Worm (Caenorhabditis elegans) whole organism, late embryonic: ENCODE data around the gene nspb-12.

Experiments used
- C38D4.7 ChIP-seq: fragments of 200-800 bp; sonication (Bioruptor generic); optimal IDR thresholded peaks from 2 replicates; lab custom pipeline; 2018; ENCODE audit warnings: mild to moderate bottlenecking, missing genetic modification characterization, moderate library complexity, missing compliant biosample characterization
- F13H6.1 ChIP-seq: sonication (generic microtip); optimal IDR thresholded peaks from 2 replicates; lab custom pipeline; 2016; ENCODE audit warnings: missing genetic modification characterization, missing compliant biosample characterization
- K02D7.2 ChIP-seq: sonication (generic microtip); optimal IDR thresholded peaks from 2 replicates; lab custom pipeline; 2017; ENCODE audit warnings: mild to moderate bottlenecking, missing genetic modification characterization, missing compliant biosample characterization
- K09A11.1 ChIP-seq: sonication (generic microtip); optimal IDR thresholded peaks from 2 replicates; lab custom pipeline; 2017; ENCODE audit warnings: antibody characterized with exemption, mild to moderate bottlenecking, missing genetic modification characterization, missing compliant biosample characterization; ENCODE audit not compliant: insufficient read depth
- T23F11.4 ChIP-seq: fragments of 200-800 bp; sonication (Bioruptor generic); optimal IDR thresholded peaks from 2 replicates; lab custom pipeline; 2018; ENCODE audit warnings: mild to moderate bottlenecking, missing genetic modification characterization, missing compliant biosample characterization
- Y22D7AL.16 ChIP-seq: sonication (generic microtip); optimal IDR thresholded peaks from 2 replicates; lab custom pipeline; 2016; ENCODE audit warnings: missing genetic modification characterization, missing compliant biosample characterization
- ama-1 ChIP-seq: fragments of 150-350 bp; optimal IDR thresholded peaks from 2 replicates; lab custom pipeline; 2014
- ceh-14 ChIP-seq: sonication (generic microtip); optimal IDR thresholded peaks from 2 replicates; lab custom pipeline; 2016; ENCODE audit warnings: missing genotype, missing genetic modification characterization, missing compliant biosample characterization
- ceh-18 ChIP-seq: sonication (generic microtip); optimal IDR thresholded peaks from 2 replicates; lab custom pipeline; 2016; ENCODE audit warnings: missing genetic modification characterization, missing compliant biosample characterization
- ceh-19 ChIP-seq: fragments of 200-800 bp; sonication (Bioruptor generic); optimal IDR thresholded peaks from 2 replicates; lab custom pipeline; 2018; ENCODE audit warnings: mild to moderate bottlenecking, missing genetic modification characterization, missing compliant biosample characterization
- ceh-2 ChIP-seq: sonication (generic microtip); optimal IDR thresholded peaks from 2 replicates; lab custom pipeline; 2016; ENCODE audit warnings: missing genotype, missing genetic modification characterization, missing compliant biosample characterization
- ceh-22 ChIP-seq: sonication (generic microtip); optimal IDR thresholded peaks from 2 replicates; lab custom pipeline; 2017; ENCODE audit warnings: missing biosample characterization, missing genetic modification characterization
- ceh-24 ChIP-seq: sonication (generic microtip); optimal IDR thresholded peaks from 2 replicates; lab custom pipeline; 2016; ENCODE audit warnings: mild to moderate bottlenecking, missing genetic modification characterization, missing compliant biosample characterization
- ceh-30 ChIP-seq: fragments of 150-350 bp; optimal IDR thresholded peaks from 2 replicates; lab custom pipeline; 2014; ENCODE audit warnings: missing biosample characterization, missing genetic modification characterization
- ceh-31 ChIP-seq: sonication (generic microtip); optimal IDR thresholded peaks from 2 replicates; lab custom pipeline; 2016; ENCODE audit warnings: missing genetic modification characterization, missing compliant biosample characterization
- ceh-34 ChIP-seq: sonication (generic microtip); optimal IDR thresholded peaks from 2 replicates; lab custom pipeline; 2016; ENCODE audit warnings: mild to moderate bottlenecking, missing genetic modification characterization, missing compliant biosample characterization
- ceh-45 ChIP-seq: fragments of 200-800 bp; sonication (Bioruptor generic); IDR thresholded peaks from 2 replicates; pipeline ENCODE4 v1.3.6; 2022; ENCODE audit warnings: missing genetic modification reagents, missing genetic modification characterization, missing compliant biosample characterization
- ceh-9 ChIP-seq: sonication (generic microtip); optimal IDR thresholded peaks from 2 replicates; lab custom pipeline; 2016; ENCODE audit warnings: mild to moderate bottlenecking, missing genetic modification characterization, inconsistent platforms, missing compliant biosample characterization
- che-1 ChIP-seq: sonication (generic microtip); optimal IDR thresholded peaks from 2 replicates; lab custom pipeline; 2016; ENCODE audit warnings: mild to moderate bottlenecking, missing genetic modification characterization, missing compliant biosample characterization
- dmd-4 ChIP-seq: sonication (generic microtip); optimal IDR thresholded peaks from 2 replicates; lab custom pipeline; 2016; ENCODE audit warnings: borderline replicate concordance, missing genetic modification characterization, missing compliant biosample characterization
- dve-1 ChIP-seq: sonication (generic microtip); optimal IDR thresholded peaks from 2 replicates; lab custom pipeline; 2017; ENCODE audit warnings: antibody characterized with exemption, mild to moderate bottlenecking, missing genetic modification characterization, missing compliant biosample characterization
- elt-2 ChIP-seq: sonication (generic microtip); optimal IDR thresholded peaks from 2 replicates; lab custom pipeline; 2016; ENCODE audit warnings: missing genetic modification reagents, missing genetic modification characterization, missing compliant biosample characterization
- elt-4 ChIP-seq: sonication (generic microtip); optimal IDR thresholded peaks from 2 replicates; lab custom pipeline; 2016; ENCODE audit warnings: missing genetic modification characterization, missing compliant biosample characterization
- eyg-1 ChIP-seq: sonication (generic microtip); optimal IDR thresholded peaks from 2 replicates; lab custom pipeline; 2016; ENCODE audit warnings: missing genotype, missing genetic modification characterization, missing compliant biosample characterization
- fkh-6 ChIP-seq: sonication (generic microtip); optimal IDR thresholded peaks from 2 replicates; lab custom pipeline; 2016; ENCODE audit warnings: missing genetic modification characterization, missing compliant biosample characterization
- hlh-13 ChIP-seq: fragments of 200-800 bp; sonication (Bioruptor generic); optimal IDR thresholded peaks from 2 replicates; lab custom pipeline; 2018; ENCODE audit warnings: mild to moderate bottlenecking, missing genetic modification characterization, missing compliant biosample characterization
- hlh-15 ChIP-seq: sonication (generic microtip); optimal IDR thresholded peaks from 2 replicates; lab custom pipeline; 2016; ENCODE audit warnings: missing genetic modification characterization, missing compliant biosample characterization
- hlh-30 ChIP-seq: sonication (generic microtip); optimal IDR thresholded peaks from 2 replicates; lab custom pipeline; 2017; ENCODE audit warnings: antibody characterized with exemption, missing genetic modification characterization, missing compliant biosample characterization; ENCODE audit not compliant: insufficient read depth
- hlh-6 ChIP-seq: sonication (generic microtip); optimal IDR thresholded peaks from 2 replicates; lab custom pipeline; 2016; ENCODE audit warnings: missing genotype, missing genetic modification characterization, missing compliant biosample characterization
- hlh-8 ChIP-seq: sonication (generic microtip); optimal IDR thresholded peaks from 2 replicates; lab custom pipeline; 2016; ENCODE audit warnings: missing genotype, missing genetic modification characterization, missing compliant biosample characterization
- lim-6 ChIP-seq: sonication (generic microtip); optimal IDR thresholded peaks from 2 replicates; lab custom pipeline; 2016; ENCODE audit warnings: missing genetic modification characterization, missing compliant biosample characterization
- lin-11 ChIP-seq: fragments of 200-800 bp; sonication (Bioruptor generic); optimal IDR thresholded peaks from 2 replicates; lab custom pipeline; 2018; ENCODE audit warnings: mild to moderate bottlenecking, missing genetic modification characterization, missing compliant biosample characterization
- madf-2 ChIP-seq: sonication (generic microtip); optimal IDR thresholded peaks from 2 replicates; lab custom pipeline; 2017; ENCODE audit warnings: missing genetic modification characterization, missing compliant biosample characterization
- nhr-11 ChIP-seq: fragments of 150-350 bp; optimal IDR thresholded peaks from 2 replicates; lab custom pipeline; 2014; ENCODE audit warnings: missing biosample characterization, missing genetic modification characterization
- nhr-232 ChIP-seq: sonication (generic microtip); optimal IDR thresholded peaks from 2 replicates; lab custom pipeline; 2016; ENCODE audit warnings: missing genetic modification characterization, missing compliant biosample characterization
- odd-2 ChIP-seq: sonication (generic microtip); optimal IDR thresholded peaks from 2 replicates; lab custom pipeline; 2017; ENCODE audit warnings: antibody characterized with exemption, mild to moderate bottlenecking, missing genetic modification characterization, missing compliant biosample characterization
- pag-3 ChIP-seq: sonication (generic microtip); optimal IDR thresholded peaks from 2 replicates; lab custom pipeline; 2016; ENCODE audit warnings: missing compliant biosample characterization, missing genetic modification characterization, borderline replicate concordance
- pat-9 ChIP-seq: fragments of 200-800 bp; sonication (Bioruptor generic); optimal IDR thresholded peaks from 2 replicates; lab custom pipeline; 2018; ENCODE audit warnings: mild to moderate bottlenecking, missing genetic modification characterization, moderate library complexity, missing compliant biosample characterization
- pha-2 ChIP-seq: sonication (generic microtip); optimal IDR thresholded peaks from 2 replicates; lab custom pipeline; 2017; ENCODE audit warnings: mild to moderate bottlenecking, missing genetic modification characterization, missing compliant biosample characterization
- pha-4 ChIP-seq: fragments of 150-350 bp; optimal IDR thresholded peaks from 2 replicates; lab custom pipeline; 2018; ENCODE audit warnings: missing biosample characterization, missing genetic modification reagents, missing genetic modification characterization
- pqm-1 ChIP-seq: sonication (generic microtip); optimal IDR thresholded peaks from 2 replicates; lab custom pipeline; 2016; ENCODE audit warnings: missing genetic modification characterization, missing compliant biosample characterization
- ref-2 ChIP-seq: sonication (generic microtip); optimal IDR thresholded peaks from 2 replicates; lab custom pipeline; 2016; ENCODE audit warnings: missing genetic modification characterization, missing compliant biosample characterization
- sdc-2 ChIP-seq: sonication (generic microtip); optimal IDR thresholded peaks from 2 replicates; lab custom pipeline; 2016; ENCODE audit warnings: missing genotype, missing genetic modification characterization, missing compliant biosample characterization
- sox-2 ChIP-seq: fragments of 200-800 bp; sonication (Bioruptor generic); IDR thresholded peaks from 2 replicates; pipeline ENCODE4 v1.3.6; 2022; ENCODE audit warnings: missing genetic modification reagents, missing genetic modification characterization, missing compliant biosample characterization
- sox-4 ChIP-seq: sonication (generic microtip); optimal IDR thresholded peaks from 2 replicates; lab custom pipeline; 2017; ENCODE audit warnings: mild to moderate bottlenecking, missing genetic modification characterization, inconsistent platforms, missing compliant biosample characterization
- ttx-3 ChIP-seq: sonication (generic microtip); optimal IDR thresholded peaks from 2 replicates; lab custom pipeline; 2016; ENCODE audit warnings: missing genetic modification reagents, missing genetic modification characterization, missing compliant biosample characterization
- unc-3 ChIP-seq, 2 experiments: fragments of 200-800 bp in 1 of 2; sonication (Bioruptor generic) in 1 of 2; sonication (generic microtip) in 1 of 2; conservative IDR thresholded peaks in 1 of 2; optimal IDR thresholded peaks in 1 of 2; 2 replicates each; pipeline versions ENCODE4 v1.3.6 to Lab custom; 2016 to 2022; ENCODE audit warnings: missing compliant biosample characterization in 2 of 2, missing genetic modification characterization in 2 of 2, missing genetic modification reagents in 1 of 2
- unc-42 ChIP-seq: sonication (generic microtip); optimal IDR thresholded peaks from 2 replicates; lab custom pipeline; 2016; ENCODE audit warnings: missing genotype, missing genetic modification characterization, missing compliant biosample characterization
- unc-55 ChIP-seq: sonication (generic microtip); optimal IDR thresholded peaks from 2 replicates; lab custom pipeline; 2017; ENCODE audit warnings: missing biosample characterization, missing genetic modification reagents, missing genetic modification characterization
- unc-86 ChIP-seq: sonication (generic microtip); optimal IDR thresholded peaks from 2 replicates; lab custom pipeline; 2016; ENCODE audit warnings: missing genetic modification characterization, missing compliant biosample characterization
- zip-5 ChIP-seq: sonication (generic microtip); optimal IDR thresholded peaks from 2 replicates; lab custom pipeline; 2016; ENCODE audit warnings: missing genetic modification characterization, missing compliant biosample characterization

nspb-12 gene

ce11 chrIII:5554884-5555500, 13.6 kb downstream of the nspb-12 start, which contains the start of the genes nmad-1 and hach-1:
Gene nmad-1 (minus strand): TSS chrIII:5554934.
Gene hach-1 (plus strand): TSS chrIII:5555450.
- peak; percentile 77 for TF ChIP-seq ceh-30 (tag; lab: Kevin White, UChicago)
- peak; percentile 93 for TF ChIP-seq unc-86
- TF ChIP-seq eyg-1 (tag; lab: Kevin White, UChicago), result peak; percentile 93
- TF ChIP-seq sox-4 (tag; lab: Kevin White, UChicago), result peak; percentile 95
- peak; percentile 84 for TF ChIP-seq fkh-6 (tag; lab: Kevin White, UChicago)
- peak; percentile 60; the same call in 1 of the 2 replicates for TF ChIP-seq sox-2
- TF ChIP-seq unc-42, result peak; percentile 98
- TF ChIP-seq hlh-8 (tag; lab: Kevin White, UChicago), result peak; percentile 92
- no peak for TF ChIP-seq dve-1 (tag; lab: Kevin White, UChicago)
- no peak for TF ChIP-seq ama-1
- peak; percentile 91 for TF ChIP-seq pha-2 (tag; lab: Kevin White, UChicago)
- no peak for TF ChIP-seq elt-4 (tag; lab: Kevin White, UChicago)
- TF ChIP-seq unc-55 (GFP tag; lab: Kevin White, UChicago), result no peak
- TF ChIP-seq ref-2 (tag; lab: Kevin White, UChicago), result peak; percentile 89
- peak; percentile 83 for TF ChIP-seq unc-3 (GFP tag; conservative IDR thresholded peaks at IDR 0.05; lab: Robert Waterston, UW)
- peak; percentile 87 for TF ChIP-seq unc-3 (tag; optimal IDR thresholded peaks at IDR 0.05; lab: Kevin White, UChicago)
- TF ChIP-seq hlh-15 (tag; lab: Kevin White, UChicago), result peak; percentile 85
- TF ChIP-seq hlh-6, result peak; percentile 82
- TF ChIP-seq C38D4.7 (GFP tag; lab: Kevin White, UChicago), result peak; percentile 89
- TF ChIP-seq lim-6, result peak; percentile 54
- peak; percentile 86 for TF ChIP-seq hlh-13
- no peak for TF ChIP-seq hlh-30
- TF ChIP-seq Y22D7AL.16 (tag; lab: Kevin White, UChicago), result peak; percentile 73
- peak; percentile 69 for TF ChIP-seq ceh-18 (tag; lab: Kevin White, UChicago)
- TF ChIP-seq che-1, result peak; percentile 89
- peak; percentile 56 for TF ChIP-seq dmd-4 (tag; lab: Kevin White, UChicago)
- TF ChIP-seq nhr-11 (tag; lab: Kevin White, UChicago), result no peak
- peak; percentile 93 for TF ChIP-seq F13H6.1 (tag; lab: Kevin White, UChicago)
- peak; percentile 68 for TF ChIP-seq sdc-2
- peak; percentile 90 for TF ChIP-seq odd-2
- peak; percentile 98 for TF ChIP-seq elt-2 (tag; lab: Kevin White, UChicago)
- peak; percentile 92 for TF ChIP-seq ceh-31
- TF ChIP-seq ceh-2 (tag; lab: Kevin White, UChicago), result peak; percentile 96
- peak; percentile 90 for TF ChIP-seq zip-5 (tag; lab: Kevin White, UChicago)
- TF ChIP-seq K02D7.2 (tag; lab: Kevin White, UChicago), result peak; percentile 91
- no peak for TF ChIP-seq ceh-22 (tag; lab: Kevin White, UChicago)
- peak; percentile 80 for TF ChIP-seq T23F11.4 (GFP tag; lab: Kevin White, UChicago)
- peak; percentile 85 for TF ChIP-seq lin-11 (tag; lab: Kevin White, UChicago)
- TF ChIP-seq ceh-34 (tag; lab: Kevin White, UChicago), result peak; percentile 92
- TF ChIP-seq ceh-24 (tag; lab: Kevin White, UChicago), result peak; percentile 82
- peak; percentile 87 for TF ChIP-seq madf-2 (tag; lab: Kevin White, UChicago)
- TF ChIP-seq pha-4 (tag; lab: Kevin White, UChicago), result no peak
- peak; percentile 75 for TF ChIP-seq ceh-45 (GFP tag; lab: Robert Waterston, UW)
- TF ChIP-seq ceh-19, result peak; percentile 92
- peak; percentile 67 for TF ChIP-seq ceh-9 (tag; lab: Kevin White, UChicago)
- peak; percentile 77 for TF ChIP-seq nhr-232 (tag; lab: Kevin White, UChicago)
- TF ChIP-seq pag-3 (tag; lab: Kevin White, UChicago), result peak; percentile 64
- TF ChIP-seq ttx-3 (tag; lab: Kevin White, UChicago), result peak; percentile 95
- TF ChIP-seq ceh-14 (tag; lab: Kevin White, UChicago), result peak; percentile 98
- peak; percentile 52 for TF ChIP-seq pqm-1 (tag; lab: Kevin White, UChicago)
- peak; percentile 90 for TF ChIP-seq K09A11.1 (tag; lab: Kevin White, UChicago)
- TF ChIP-seq pat-9, result peak; percentile 94
